Worm (Caenorhabditis elegans): ENCODE results near the gene Y67D8B.1.

Y67D8B.1 gene

DNA sequence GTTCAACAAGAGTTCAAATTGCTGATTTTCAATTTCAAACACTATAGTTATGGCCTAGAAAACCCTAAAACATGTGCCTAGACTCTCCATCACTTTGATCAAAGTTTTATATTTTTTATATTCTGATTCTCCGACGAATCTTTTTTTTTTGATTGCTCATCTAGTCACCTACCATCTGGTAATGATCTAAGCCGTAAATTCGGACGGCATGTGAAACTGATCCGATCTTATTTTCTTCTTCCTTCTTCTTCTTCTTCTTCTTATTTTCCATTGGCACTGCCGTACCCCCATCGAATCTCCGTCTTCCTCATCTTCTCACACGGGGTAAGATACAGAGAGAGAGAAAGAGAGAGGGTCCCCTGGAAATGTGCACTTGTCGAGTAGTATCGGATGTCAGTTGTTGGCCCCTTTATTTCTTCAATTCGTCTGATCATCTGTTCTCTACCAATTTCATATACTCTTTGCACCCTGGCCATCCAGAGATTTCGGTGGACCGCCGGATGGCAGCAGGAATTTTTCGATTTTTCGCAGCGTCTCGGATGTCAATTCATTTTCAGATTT is 3.7 kb downstream of the Y67D8B.1 start:
- no peak for TF ChIP-seq cebp-1 (GFP tag; IDR thresholded peaks at IDR 0.05)
- TF ChIP-seq cebp-1 (tag; optimal IDR thresholded peaks at IDR 0.05) = peak; percentile 7
- TF ChIP-seq ztf-22 (GFP tag; optimal IDR thresholded peaks at IDR 0.05) = no peak
- peak; percentile 4 for TF ChIP-seq K12H6.12 (tag; optimal IDR thresholded peaks at IDR 0.05)
- no peak for TF ChIP-seq lsy-27 (tag; optimal IDR thresholded peaks at IDR 0.05; ENCODE audit: borderline replicate concordance, insufficient read depth)

DNA sequence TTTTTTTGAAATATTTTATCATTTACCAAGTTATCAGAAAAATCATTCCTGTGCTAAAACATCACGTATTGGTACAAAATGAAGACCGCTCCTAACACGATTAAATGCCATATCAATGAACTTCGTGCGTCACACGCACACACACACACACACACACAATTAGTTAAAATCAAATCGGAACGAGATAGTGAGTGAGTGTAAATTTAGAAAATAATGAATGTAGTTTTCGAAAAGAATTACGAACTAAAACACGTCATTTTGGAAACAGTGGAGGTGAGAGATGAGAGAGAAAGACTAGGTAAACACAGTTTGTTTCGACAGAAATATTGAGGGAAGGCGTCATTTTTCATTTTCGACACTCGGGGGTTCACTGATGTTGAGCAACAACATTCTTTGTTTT is 5.5 kb downstream of the Y67D8B.1 start:
- TF ChIP-seq nfya-1 (tag; optimal IDR thresholded peaks at IDR 0.05; ENCODE audit: borderline replicate concordance, insufficient read depth) (no peak), nhr-80 (tag; optimal IDR thresholded peaks at IDR 0.05) (peak; percentile 68), nfyb-1 (GFP tag; IDR thresholded peaks at IDR 0.05) (0 out of 2 replicates have a peak, but pooled peaks have one; percentile 32)

DNA sequence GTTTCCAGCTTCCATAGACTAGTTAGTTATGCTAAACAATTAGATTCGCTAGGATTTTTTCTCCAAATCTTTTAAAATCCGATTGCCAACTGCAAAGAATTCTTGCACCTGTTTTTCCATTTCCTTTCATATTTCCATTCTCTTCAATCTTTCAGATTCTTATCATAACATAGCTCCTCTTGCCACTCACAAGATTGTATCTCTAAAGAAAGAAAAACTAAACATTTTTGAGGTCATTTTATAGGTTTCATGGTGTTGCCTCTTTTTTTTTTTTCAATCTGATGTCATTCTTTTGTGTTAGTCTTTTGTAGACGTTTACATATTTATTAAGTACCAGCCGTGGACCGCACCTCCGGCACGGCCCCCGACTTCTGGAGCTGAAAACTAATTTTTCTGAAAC is 7.0 kb downstream of the Y67D8B.1 start:
- no peak for TF ChIP-seq somi-1 (GFP tag; optimal IDR thresholded peaks at IDR 0.05)
- no peak for TF ChIP-seq ceh-91 (GFP tag; IDR thresholded peaks at IDR 0.05)
- TF ChIP-seq hmg-20 (GFP tag; IDR thresholded peaks at IDR 0.05) = no peak
- no peak for TF ChIP-seq Y95B8A.8 (GFP tag; IDR thresholded peaks at IDR 0.05)
- no peak for TF ChIP-seq C06A6.2 (GFP tag; conservative IDR thresholded peaks at IDR 0.05)
- TF ChIP-seq F49E8.2 (tag; optimal IDR thresholded peaks at IDR 0.05; ENCODE audit: insufficient read depth) = no peak
- no peak for TF ChIP-seq aptf-2 (GFP tag; conservative IDR thresholded peaks at IDR 0.05)
- no peak for TF ChIP-seq egl-44 (GFP tag; IDR thresholded peaks at IDR 0.05)
- no peak for TF ChIP-seq madf-10 (tag; optimal IDR thresholded peaks at IDR 0.05)

DNA sequence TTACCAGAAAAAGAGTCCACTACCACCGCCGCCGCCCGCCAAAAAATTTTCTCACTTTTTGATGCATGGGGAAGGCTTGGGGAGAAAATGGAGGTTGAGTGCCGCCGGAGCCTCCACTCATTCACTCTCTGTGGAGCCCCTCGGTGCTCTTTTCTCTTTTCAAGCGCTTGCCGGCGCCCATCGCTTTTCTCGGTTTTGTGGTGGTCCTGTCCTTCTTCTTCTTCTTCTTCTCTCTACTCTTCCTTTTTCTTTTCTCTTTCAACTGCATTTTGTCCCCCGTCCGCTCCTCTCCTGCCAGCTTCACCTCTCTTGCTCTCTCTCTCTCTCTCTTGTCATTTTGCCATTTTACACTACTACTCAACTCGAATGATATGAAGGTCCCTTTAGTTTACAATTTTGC is 8.8 kb downstream of the Y67D8B.1 start:
- TF ChIP-seq akir-1 (GFP tag; optimal IDR thresholded peaks at IDR 0.05) = no peak
- TF ChIP-seq ekl-4 (GFP tag; IDR thresholded peaks at IDR 0.05) = no peak
- no peak for TF ChIP-seq Y95B8A.8 (GFP tag; IDR thresholded peaks at IDR 0.05)
- no peak for TF ChIP-seq hlh-26 (GFP tag; conservative IDR thresholded peaks at IDR 0.05)
- TF ChIP-seq cebp-1 (GFP tag; IDR thresholded peaks at IDR 0.05) = no peak
- TF ChIP-seq cebp-1 (tag; optimal IDR thresholded peaks at IDR 0.05) = peak; percentile 34
- no peak for TF ChIP-seq madf-6 (GFP tag; IDR thresholded peaks at IDR 0.05)
- no peak for TF ChIP-seq ama-1 (optimal IDR thresholded peaks at IDR 0.05)
- TF ChIP-seq ama-1 (GFP tag; optimal IDR thresholded peaks at IDR 0.05) = no peak
- TF ChIP-seq egrh-3 (GFP tag; IDR thresholded peaks at IDR 0.05) = peak; percentile 67
- TF ChIP-seq ztf-28 (GFP tag; IDR thresholded peaks at IDR 0.05) = no peak
- 0 out of 2 replicates have a peak, but pooled peaks have one; percentile 16 for TF ChIP-seq mcd-1 (GFP tag; IDR thresholded peaks at IDR 0.05)
- no peak for TF ChIP-seq fkh-3 (tag; optimal IDR thresholded peaks at IDR 0.05)
- TF ChIP-seq pbrm-1 (GFP tag; IDR thresholded peaks at IDR 0.05) = no peak
- peak; percentile 83 for TF ChIP-seq zfh-2 (GFP tag; conservative IDR thresholded peaks at IDR 0.05)

DNA sequence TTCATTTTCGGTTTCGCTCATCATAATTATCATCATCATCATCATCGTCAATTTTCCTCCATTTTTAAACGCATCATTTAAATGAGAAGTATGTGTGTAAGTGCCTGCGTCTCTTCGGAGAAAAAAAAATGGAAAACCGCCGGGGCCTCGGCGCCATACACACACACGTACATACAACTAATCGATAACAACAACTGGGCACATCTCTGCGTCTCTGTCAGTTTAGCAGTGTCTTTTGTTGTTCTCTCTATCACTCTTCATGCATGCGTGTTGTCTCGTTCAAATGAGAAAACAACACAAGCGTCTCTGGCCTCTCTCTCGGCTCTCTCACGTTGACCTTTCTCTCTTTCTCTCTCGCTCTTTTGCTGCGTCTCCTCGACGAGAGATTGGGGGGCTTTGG is 11.6 kb downstream of the Y67D8B.1 start:
- TF ChIP-seq chd-7 (tag; optimal IDR thresholded peaks at IDR 0.05) (peak; percentile 57), attf-6 (GFP tag; IDR thresholded peaks at IDR 0.05) (no peak), nhr-120 (GFP tag; IDR thresholded peaks at IDR 0.05) (no peak), ceh-40 (GFP tag; IDR thresholded peaks at IDR 0.05) (no peak), ZK185.1 (tag; optimal IDR thresholded peaks at IDR 0.05; ENCODE audit: poor library complexity, severe bottlenecking) (no peak), atf-7 (tag; optimal IDR thresholded peaks at IDR 0.05) (peak; percentile 46), die-1 (tag; optimal IDR thresholded peaks at IDR 0.05) (peak; percentile 20), hmg-20 (GFP tag; IDR thresholded peaks at IDR 0.05) (no peak), F22D6.2 (tag; optimal IDR thresholded peaks at IDR 0.05) (peak; percentile 6), cebp-1 (GFP tag; IDR thresholded peaks at IDR 0.05) (no peak), cebp-1 (tag; optimal IDR thresholded peaks at IDR 0.05) (peak; percentile 81), gei-17 (GFP tag; optimal IDR thresholded peaks at IDR 0.05) (peak; percentile 52), ztf-25 (GFP tag; IDR thresholded peaks at IDR 0.05) (no peak), sptf-2 (GFP tag; optimal IDR thresholded peaks at IDR 0.05) (no peak), ceh-100 (GFP tag; IDR thresholded peaks at IDR 0.05) (peak; percentile 36; the same call in 1 of the 2 replicates), rec-8 (tag; optimal IDR thresholded peaks at IDR 0.05) (no peak), snpc-1.3 (tag; optimal IDR thresholded peaks at IDR 0.05; ENCODE audit: insufficient read depth) (no peak)

Data from whole organism, young adult.